Fruit fly (Drosophila melanogaster) S2 (cell line): Measurements from ENCODE around the gene CG32061.

Experiments used
- CG8478 ChIP-seq: fragments of >200 bp; optimal IDR thresholded peaks from 2 replicates; lab custom pipeline; 2018
- CTCF ChIP-seq, 2 experiments: fragments of >200 bp; optimal IDR thresholded peaks; 2 replicates each; lab custom pipeline; 2018

dm6 chr3L:10513412-10513811, 49.8 kb downstream of the CG32061 start:
- TF ChIP-seq CG8478 (no peak), CTCF (optimal IDR thresholded peaks at IDR 0.05; lab: Kevin White, UChicago) (no peak)
